Fruit fly (Drosophila melanogaster): ENCODE results near the gene CG17344.

The CG17344 gene

dm6 chr2L:19140257-19140983, 38.6 kb downstream of the CG17344 start:
- TF ChIP-seq CG17801 (GFP tag; optimal IDR thresholded peaks at IDR 0.05; ENCODE audit: partially characterized antibody): no peak

dm6 chr2L:19140984-19141262, 39.1 kb downstream of the CG17344 start:
- TF ChIP-seq CG17801 (GFP tag; optimal IDR thresholded peaks at IDR 0.05; ENCODE audit: partially characterized antibody): peak; percentile 79

- TF ChIP-seq CG17801 (GFP tag; optimal IDR thresholded peaks at IDR 0.05; ENCODE audit: partially characterized antibody): peak; percentile 86
Measured at dm6 chr2L:19141435-19142126, 39.7 kb downstream of the CG17344 start.

dm6 chr2L:19142176-19142870, 40.5 kb downstream of the CG17344 start:
- no peak for TF ChIP-seq CG17801 (GFP tag; optimal IDR thresholded peaks at IDR 0.05; ENCODE audit: partially characterized antibody)

- no peak for TF ChIP-seq CG17801 (GFP tag; optimal IDR thresholded peaks at IDR 0.05; ENCODE audit: partially characterized antibody)
Measured at dm6 chr2L:19144115-19144514, 42.3 kb downstream of the CG17344 start.

- TF ChIP-seq CG17801 (GFP tag; optimal IDR thresholded peaks at IDR 0.05; ENCODE audit: partially characterized antibody): no peak
Measured at dm6 chr2L:19146047-19146446, 44.2 kb downstream of the CG17344 start.

dm6 chr2L:19146645-19147044, 44.8 kb downstream of the CG17344 start:
- TF ChIP-seq CG17801 (GFP tag; optimal IDR thresholded peaks at IDR 0.05; ENCODE audit: partially characterized antibody): no peak
